Worm (Caenorhabditis elegans) whole organism, mixed stage, embryonic: ENCODE measurements around the gene C25H3.14.

Source experiments
- bed-3 ChIP-seq: fragments of 200-800 bp; sonication (Bioruptor generic); optimal IDR thresholded peaks from 3 replicates; lab custom pipeline; 2018; ENCODE audit warnings: mild to moderate bottlenecking, missing genetic modification characterization, moderate library complexity, missing compliant biosample characterization
- blmp-1 ChIP-seq: fragments of 150-350 bp; optimal IDR thresholded peaks from 2 replicates; lab custom pipeline; 2014; ENCODE audit warnings: missing biosample characterization, missing genetic modification characterization
- ceh-39 ChIP-seq: fragments of 150-350 bp; optimal IDR thresholded peaks from 2 replicates; lab custom pipeline; 2014; ENCODE audit warnings: missing biosample characterization, missing genetic modification characterization
- ceh-43 ChIP-seq: fragments of 200-800 bp; sonication (Bioruptor generic); optimal IDR thresholded peaks from 2 replicates; lab custom pipeline; 2018; ENCODE audit warnings: mild to moderate bottlenecking, missing genetic modification characterization, moderate library complexity, missing compliant biosample characterization
- ceh-83 ChIP-seq: fragments of 200-800 bp; sonication (Bioruptor generic); optimal IDR thresholded peaks from 2 replicates; lab custom pipeline; 2018; ENCODE audit warnings: mild to moderate bottlenecking, missing genetic modification characterization, missing compliant biosample characterization
- ces-1 ChIP-seq: fragments of 150-350 bp; optimal IDR thresholded peaks from 2 replicates; lab custom pipeline; 2014; ENCODE audit warnings: missing biosample characterization, missing genetic modification reagents, missing genetic modification characterization
- cnd-1 ChIP-seq: fragments of 200-800 bp; sonication (Bioruptor generic); optimal IDR thresholded peaks from 2 replicates; lab custom pipeline; 2018; ENCODE audit warnings: mild to moderate bottlenecking, missing genetic modification characterization, missing compliant biosample characterization
- drap-1 ChIP-seq: fragments of 200-800 bp; sonication (Bioruptor generic); optimal IDR thresholded peaks from 3 replicates; lab custom pipeline; 2018; ENCODE audit warnings: mild to moderate bottlenecking, missing genetic modification characterization, missing compliant biosample characterization
- elt-1 ChIP-seq: sonication (generic microtip); optimal IDR thresholded peaks from 2 replicates; lab custom pipeline; 2017; ENCODE audit warnings: missing genetic modification characterization, mild to moderate bottlenecking, missing compliant biosample characterization, antibody characterized with exemption, moderate library complexity, borderline replicate concordance; ENCODE audit not compliant: insufficient read depth
- elt-3 ChIP-seq: fragments of 150-350 bp; optimal IDR thresholded peaks from 2 replicates; lab custom pipeline; 2014; ENCODE audit warnings: missing biosample characterization, missing genetic modification characterization
- flh-1 ChIP-seq: fragments of 200-800 bp; sonication (Bioruptor generic); optimal IDR thresholded peaks from 2 replicates; lab custom pipeline; 2018; ENCODE audit warnings: mild to moderate bottlenecking, missing genetic modification characterization, moderate library complexity, missing compliant biosample characterization
- ham-2 ChIP-seq: fragments of 200-800 bp; sonication (Bioruptor generic); optimal IDR thresholded peaks from 2 replicates; lab custom pipeline; 2018; ENCODE audit warnings: mild to moderate bottlenecking, missing genetic modification characterization, missing compliant biosample characterization
- hlh-1 ChIP-seq: fragments of 150-350 bp; optimal IDR thresholded peaks from 2 replicates; lab custom pipeline; 2014; ENCODE audit warnings: missing biosample characterization, missing genetic modification reagents, missing genetic modification characterization
- lin-13 ChIP-seq: fragments of 150-350 bp; optimal IDR thresholded peaks from 2 replicates; lab custom pipeline; 2014; ENCODE audit warnings: missing biosample characterization, missing genetic modification characterization
- lin-32 ChIP-seq: fragments of 200-800 bp; sonication (Bioruptor generic); optimal IDR thresholded peaks from 2 replicates; lab custom pipeline; 2018; ENCODE audit warnings: mild to moderate bottlenecking, missing genetic modification characterization, missing compliant biosample characterization
- lsy-2 ChIP-seq: fragments of 150-350 bp; optimal IDR thresholded peaks from 2 replicates; lab custom pipeline; 2014; ENCODE audit warnings: missing biosample characterization, missing genetic modification characterization
- mab-5 ChIP-seq: fragments of 150-350 bp; optimal IDR thresholded peaks from 2 replicates; lab custom pipeline; 2014; ENCODE audit warnings: missing biosample characterization, missing genetic modification characterization
- mep-1 ChIP-seq: fragments of 150-350 bp; optimal IDR thresholded peaks from 2 replicates; lab custom pipeline; 2017; ENCODE audit warnings: missing biosample characterization, missing genetic modification reagents, missing genetic modification characterization, inconsistent platforms
- mls-2 ChIP-seq: sonication (generic microtip); optimal IDR thresholded peaks from 2 replicates; lab custom pipeline; 2016; ENCODE audit warnings: mild to moderate bottlenecking, missing genetic modification characterization, moderate library complexity, missing compliant biosample characterization
- nhr-12 ChIP-seq: fragments of 150-350 bp; optimal IDR thresholded peaks from 2 replicates; lab custom pipeline; 2014; ENCODE audit warnings: missing biosample characterization, missing genetic modification characterization
- nhr-2 ChIP-seq: fragments of 150-350 bp; optimal IDR thresholded peaks from 2 replicates; lab custom pipeline; 2014; ENCODE audit warnings: missing biosample characterization, missing genetic modification characterization
- nhr-237 ChIP-seq: fragments of 150-350 bp; optimal IDR thresholded peaks from 2 replicates; lab custom pipeline; 2014; ENCODE audit warnings: missing biosample characterization, missing genetic modification characterization
- nhr-28 ChIP-seq: fragments of 150-350 bp; optimal IDR thresholded peaks from 2 replicates; lab custom pipeline; 2014; ENCODE audit warnings: missing biosample characterization, missing genetic modification characterization
- nhr-76 ChIP-seq: sonication (generic microtip); optimal IDR thresholded peaks from 2 replicates; lab custom pipeline; 2017; ENCODE audit warnings: missing biosample characterization, missing genetic modification characterization
- pha-4 ChIP-seq: fragments of 150-350 bp; optimal IDR thresholded peaks from 2 replicates; lab custom pipeline; 2018; ENCODE audit warnings: missing biosample characterization, missing genetic modification reagents, missing genetic modification characterization
- sem-2 ChIP-seq: fragments of 200-800 bp; sonication (Bioruptor generic); optimal IDR thresholded peaks from 2 replicates; lab custom pipeline; 2018; ENCODE audit warnings: mild to moderate bottlenecking, missing genetic modification characterization, missing compliant biosample characterization
- snpc-4 ChIP-seq: fragments of 150-350 bp; optimal IDR thresholded peaks from 2 replicates; lab custom pipeline; 2014; ENCODE audit warnings: missing biosample characterization, missing genetic modification characterization
- sptf-1 ChIP-seq: sonication (generic microtip); optimal IDR thresholded peaks from 2 replicates; lab custom pipeline; 2017; ENCODE audit warnings: mild to moderate bottlenecking, missing genetic modification characterization, moderate library complexity, missing compliant biosample characterization
- tbx-8 ChIP-seq: fragments of 200-800 bp; sonication (Bioruptor generic); optimal IDR thresholded peaks from 2 replicates; lab custom pipeline; 2018; ENCODE audit warnings: mild to moderate bottlenecking, missing genetic modification characterization, moderate library complexity, missing compliant biosample characterization
- unc-39 ChIP-seq: fragments of 150-350 bp; optimal IDR thresholded peaks from 2 replicates; lab custom pipeline; 2014; ENCODE audit warnings: missing biosample characterization, missing genetic modification characterization
- unc-62 ChIP-seq: fragments of 150-350 bp; optimal IDR thresholded peaks from 2 replicates; lab custom pipeline; 2014; ENCODE audit warnings: missing biosample characterization, missing genetic modification reagents, missing genetic modification characterization
- zip-8 ChIP-seq: fragments of 150-350 bp; optimal IDR thresholded peaks from 2 replicates; lab custom pipeline; 2014; ENCODE audit warnings: missing biosample characterization, missing genetic modification characterization
- ztf-11 ChIP-seq: fragments of 150-350 bp; optimal IDR thresholded peaks from 2 replicates; lab custom pipeline; 2014; ENCODE audit warnings: missing biosample characterization, missing genetic modification characterization

C25H3.14 gene

DNA sequence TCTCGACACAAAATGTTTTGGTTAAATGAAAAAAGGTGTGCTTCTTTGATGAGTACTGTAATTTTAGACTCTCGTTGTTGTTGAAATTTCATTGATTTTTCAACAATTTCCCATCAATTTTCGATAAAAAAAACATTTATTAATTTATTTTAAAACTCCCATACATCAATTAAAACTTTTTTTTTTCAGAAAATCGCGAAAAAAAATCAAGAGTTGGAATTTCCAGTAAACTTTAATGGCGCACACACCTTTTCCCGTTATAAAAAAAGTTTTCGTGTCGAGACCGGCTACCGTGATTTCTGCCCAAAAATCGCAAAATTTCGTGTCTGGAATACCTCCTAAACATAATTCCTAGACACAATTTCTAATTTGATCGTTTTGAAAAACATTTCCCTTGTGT is at the start of gene C25H3.14:
Gene C25H3.14 (plus strand): TSS at position 301 of the 400 bp plus-strand sequence.
- no peak for TF ChIP-seq blmp-1 (tag; lab: Kevin White, UChicago)
- no peak for TF ChIP-seq cnd-1 (tag; lab: Kevin White, UChicago)
- no peak for TF ChIP-seq mab-5 (tag; lab: Kevin White, UChicago)
- TF ChIP-seq nhr-76 (tag; lab: Kevin White, UChicago), result no peak
- no peak for TF ChIP-seq tbx-8
- TF ChIP-seq bed-3 (GFP tag; lab: Kevin White, UChicago), result no peak
- no peak for TF ChIP-seq sem-2 (GFP tag; lab: Kevin White, UChicago)
- TF ChIP-seq ces-1 (GFP tag; lab: Kevin White, UChicago), result no peak
- TF ChIP-seq nhr-2 (tag; lab: Kevin White, UChicago), result no peak
- TF ChIP-seq zip-8 (tag; lab: Kevin White, UChicago), result no peak
- TF ChIP-seq mls-2 (tag; lab: Kevin White, UChicago), result no peak
- no peak for TF ChIP-seq unc-39 (tag; lab: Kevin White, UChicago)
- TF ChIP-seq ham-2 (GFP tag; lab: Kevin White, UChicago), result no peak
- no peak for TF ChIP-seq flh-1 (GFP tag; lab: Kevin White, UChicago)
- TF ChIP-seq snpc-4 (tag; lab: Kevin White, UChicago), result no peak
- no peak for TF ChIP-seq ceh-43 (GFP tag; lab: Kevin White, UChicago)
- TF ChIP-seq ceh-39 (tag; lab: Kevin White, UChicago), result no peak

DNA sequence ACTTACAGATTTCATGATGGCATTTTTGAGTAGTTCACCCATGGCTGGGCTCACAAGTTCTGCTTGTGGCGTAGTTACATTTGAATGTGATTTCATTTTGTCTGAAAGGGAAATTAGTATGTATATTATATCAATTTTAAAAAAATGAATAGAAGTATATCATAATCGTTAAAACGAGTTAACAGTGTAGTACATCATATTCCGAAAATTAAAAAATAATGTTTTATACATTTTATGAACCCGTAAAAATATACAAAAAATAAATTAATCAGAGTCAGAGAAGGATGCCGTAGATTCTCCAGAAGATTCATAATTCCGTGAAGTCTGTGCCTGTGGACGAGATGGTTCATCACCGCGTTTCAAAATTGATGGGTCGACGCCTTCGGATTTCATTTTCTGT is 48.0 kb upstream of the C25H3.14 start, which contains the start of gene F59E12.9:
Gene F59E12.9 (minus strand): TSS at position 101 of the 400 bp plus-strand sequence.
- no peak for TF ChIP-seq ztf-11
- no peak for TF ChIP-seq nhr-28 (tag; lab: Kevin White, UChicago)
- no peak for TF ChIP-seq lin-32 (GFP tag; lab: Kevin White, UChicago)
- no peak for TF ChIP-seq pha-4 (tag; lab: Kevin White, UChicago)
- TF ChIP-seq lsy-2, result no peak
- TF ChIP-seq ceh-83 (GFP tag; lab: Kevin White, UChicago), result no peak
- TF ChIP-seq nhr-12 (tag; lab: Kevin White, UChicago), result no peak
- no peak for TF ChIP-seq lin-13 (tag; lab: Kevin White, UChicago)
- TF ChIP-seq nhr-76 (tag; lab: Kevin White, UChicago), result no peak
- no peak for TF ChIP-seq snpc-4 (tag; lab: Kevin White, UChicago)
- TF ChIP-seq elt-1 (tag; lab: Kevin White, UChicago), result no peak
- no peak for TF ChIP-seq ces-1 (GFP tag; lab: Kevin White, UChicago)
- no peak for TF ChIP-seq cnd-1 (tag; lab: Kevin White, UChicago)
- TF ChIP-seq nhr-2 (tag; lab: Kevin White, UChicago), result no peak
- no peak for TF ChIP-seq bed-3 (GFP tag; lab: Kevin White, UChicago)
- TF ChIP-seq ceh-39 (tag; lab: Kevin White, UChicago), result no peak
- TF ChIP-seq drap-1, result no peak
- no peak for TF ChIP-seq flh-1 (GFP tag; lab: Kevin White, UChicago)
- TF ChIP-seq sptf-1 (tag; lab: Kevin White, UChicago), result no peak
- no peak for TF ChIP-seq mep-1 (tag; lab: Kevin White, UChicago)

ce11 chrII:5648272-5648671 is 46.6 kb upstream of the C25H3.14 start, which contains the start of gene ddl-1:
TSS of gene ddl-1 (minus strand) at chrII:5648372.
- no peak for TF ChIP-seq sem-2 (GFP tag; lab: Kevin White, UChicago)

DNA sequence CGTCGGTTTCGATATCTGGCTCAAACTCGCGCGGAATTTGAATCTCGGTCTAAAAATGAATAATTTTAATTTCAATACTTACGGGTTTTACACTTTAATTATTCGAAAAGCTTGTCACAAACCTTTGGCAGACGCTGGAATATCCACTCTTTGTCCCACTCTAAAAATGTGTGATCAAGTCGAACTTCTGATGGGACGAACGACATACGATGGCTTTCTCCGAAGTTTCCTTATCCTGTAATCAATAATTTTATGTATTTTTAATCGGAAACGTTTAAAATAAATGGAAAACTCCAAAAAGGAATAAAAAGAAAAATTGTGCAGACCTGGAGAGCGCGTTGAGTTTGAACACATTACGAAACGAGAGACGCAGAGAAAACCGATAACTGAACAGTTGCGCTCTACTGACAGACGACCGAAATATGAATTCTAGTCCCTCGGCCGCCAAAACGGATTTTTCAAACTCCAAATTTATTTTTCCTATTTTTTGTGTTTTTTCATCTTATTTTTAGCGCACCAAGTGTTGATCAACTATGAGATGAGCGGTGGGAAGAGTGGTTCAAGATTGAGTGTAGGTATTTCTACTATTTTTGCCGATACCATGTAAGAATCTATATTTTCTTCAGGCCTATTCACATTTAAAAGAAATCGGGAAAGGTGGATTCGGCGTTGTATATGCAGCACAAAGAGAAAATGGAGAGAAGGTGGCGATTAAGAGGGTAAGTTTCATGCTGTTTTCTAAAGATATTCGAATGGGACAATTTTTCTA is 45.5 kb upstream of the C25H3.14 start, which contains the start of the genes sam-4, F59E12.17 and zyg-1:
Gene sam-4 (minus strand): TSS at position 51 of the 769 bp plus-strand sequence.
Gene F59E12.17 (minus strand): TSS at position 235 of the 769 bp plus-strand sequence.
Gene zyg-1 (plus strand): TSS at position 513 of the 769 bp plus-strand sequence.
- TF ChIP-seq nhr-237 (tag; lab: Kevin White, UChicago), result peak; percentile 40
- TF ChIP-seq hlh-1, result peak; percentile 76
- TF ChIP-seq flh-1 (GFP tag; lab: Kevin White, UChicago), result no peak
- no peak for TF ChIP-seq unc-39 (tag; lab: Kevin White, UChicago)
- peak; percentile 23 for TF ChIP-seq nhr-2 (tag; lab: Kevin White, UChicago)
- TF ChIP-seq ceh-39 (tag; lab: Kevin White, UChicago), result peak; percentile 96
- TF ChIP-seq mab-5 (tag; lab: Kevin White, UChicago), result no peak
- TF ChIP-seq elt-3 (tag; lab: Kevin White, UChicago), result no peak
- peak; percentile 80 for TF ChIP-seq lsy-2
- peak; percentile 28 for TF ChIP-seq pha-4 (tag; lab: Kevin White, UChicago)
- TF ChIP-seq ceh-43 (GFP tag; lab: Kevin White, UChicago), result no peak
- peak; percentile 1 for TF ChIP-seq unc-62 (GFP tag; lab: Kevin White, UChicago)
- TF ChIP-seq ceh-83 (GFP tag; lab: Kevin White, UChicago), result no peak
- peak; percentile 88 for TF ChIP-seq mep-1 (tag; lab: Kevin White, UChicago)
- TF ChIP-seq lin-13 (tag; lab: Kevin White, UChicago), result peak; percentile 6
- peak; percentile 32 for TF ChIP-seq sptf-1 (tag; lab: Kevin White, UChicago)
- no peak for TF ChIP-seq tbx-8
